Fruit fly (Drosophila melanogaster): ENCODE data around the gene His4r.

Gene His4r

dm6 chr3R:14656760-14657604 is 31.4 kb downstream of the His4r start, which contains the start of gene CG3505 (continued):
- TF ChIP-seq CG2889 (GFP tag; IDR thresholded peaks at IDR 0.05), result no peak
- TF ChIP-seq sob (GFP tag; IDR thresholded peaks at IDR 0.05), result peak; percentile 55
- TF ChIP-seq CG17186 (GFP tag; optimal IDR thresholded peaks at IDR 0.05), result peak; percentile 20
- TF ChIP-seq CG4617 (GFP tag; optimal IDR thresholded peaks at IDR 0.05; ENCODE audit: borderline replicate concordance), result no peak
- TF ChIP-seq CG10543 (GFP tag; optimal IDR thresholded peaks at IDR 0.05), result peak; percentile 72
- TF ChIP-seq lilli (GFP tag; optimal IDR thresholded peaks at IDR 0.05), result peak; percentile 56
- peak; percentile 50 for TF ChIP-seq grau (tag; optimal IDR thresholded peaks at IDR 0.05)
- no peak for TF ChIP-seq CG6765 (GFP tag; optimal IDR thresholded peaks at IDR 0.05)
- peak; percentile 38; the same call in 1 of the 2 replicates for TF ChIP-seq hbn (GFP tag; IDR thresholded peaks at IDR 0.05; ENCODE audit: partially characterized antibody)
- no peak for TF ChIP-seq CG7271 (tag; optimal IDR thresholded peaks at IDR 0.05)
- peak; percentile 38 for TF ChIP-seq NC2β (GFP tag; optimal IDR thresholded peaks at IDR 0.05)
- TF ChIP-seq CG10267 (tag; optimal IDR thresholded peaks at IDR 0.05), result peak; percentile 23
- peak; percentile 46 for TF ChIP-seq Dek (tag; optimal IDR thresholded peaks at IDR 0.05)
- TF ChIP-seq CG11695 (GFP tag; IDR thresholded peaks at IDR 0.05), result peak; percentile 22; the same call in 1 of the 3 replicates
- no peak for TF ChIP-seq btn (GFP tag; optimal IDR thresholded peaks at IDR 0.05)
- peak; percentile 74 for TF ChIP-seq CG13296 (GFP tag; optimal IDR thresholded peaks at IDR 0.05)
- peak; percentile 3 for TF ChIP-seq ATbp (GFP tag; optimal IDR thresholded peaks at IDR 0.05)
- peak; percentile 57 for TF ChIP-seq CG7987 (GFP tag; optimal IDR thresholded peaks at IDR 0.05)
- TF ChIP-seq dpn (GFP tag; optimal IDR thresholded peaks at IDR 0.05), result peak in 1 of 2 experiments; percentile 40
- TF ChIP-seq Bgb (GFP tag; IDR thresholded peaks at IDR 0.05; ENCODE audit: partially characterized antibody), result peak; percentile 38
- TF ChIP-seq CG7556 (GFP tag; optimal IDR thresholded peaks at IDR 0.05), result peak; percentile 39
- no peak for TF ChIP-seq Dll (GFP tag; IDR thresholded peaks at IDR 0.05; ENCODE audit: partially characterized antibody)
- peak; percentile 83 for TF ChIP-seq Ets97D (GFP tag; optimal IDR thresholded peaks at IDR 0.05)
- TF ChIP-seq Ssrp (tag; optimal IDR thresholded peaks at IDR 0.05), result peak; percentile 19
- TF ChIP-seq Blimp-1 (GFP tag; optimal IDR thresholded peaks at IDR 0.05), result peak; percentile 7
- TF ChIP-seq Antp (GFP tag; optimal IDR thresholded peaks at IDR 0.05), result peak; percentile 5
- TF ChIP-seq CG14710 (tag; optimal IDR thresholded peaks at IDR 0.05), result peak; percentile 60
- TF ChIP-seq CG13123 (GFP tag; optimal IDR thresholded peaks at IDR 0.05), result no peak
- TF ChIP-seq CG18599 (GFP tag; optimal IDR thresholded peaks at IDR 0.05), result peak; percentile 42
- TF ChIP-seq CG2116 (GFP tag; optimal IDR thresholded peaks at IDR 0.05), result peak; percentile 100
- peak; percentile 26 for TF ChIP-seq wek (GFP tag; optimal IDR thresholded peaks at IDR 0.05)
- TF ChIP-seq HmgZ (tag; optimal IDR thresholded peaks at IDR 0.05), result peak; percentile 56
- TF ChIP-seq Tbp (GFP tag; optimal IDR thresholded peaks at IDR 0.05), result no peak
- TF ChIP-seq CG4360 (GFP tag; IDR thresholded peaks at IDR 0.05), result peak; percentile 49; the same call in 1 of the 2 replicates
- TF ChIP-seq CrebB (tag; optimal IDR thresholded peaks at IDR 0.05), result peak; percentile 35
- TF ChIP-seq CG6791 (GFP tag; IDR thresholded peaks at IDR 0.05; ENCODE audit: partially characterized antibody), result 0 out of 3 replicates have a peak, but pooled peaks have one; percentile 38
- TF ChIP-seq ind (GFP tag; optimal IDR thresholded peaks at IDR 0.05), result peak; percentile 24
- TF ChIP-seq CG3281 (GFP tag; optimal IDR thresholded peaks at IDR 0.05), result peak; percentile 53
- peak; percentile 20 for TF ChIP-seq Bdp1 (GFP tag; optimal IDR thresholded peaks at IDR 0.05)
- peak; percentile 45; the same call in 1 of the 3 replicates for TF ChIP-seq zfh1 (GFP tag; IDR thresholded peaks at IDR 0.05)
- TF ChIP-seq Trl (optimal IDR thresholded peaks at IDR 0.05), result peak in 1 of 2 experiments; percentile 6
- no peak for TF ChIP-seq Trl (GFP tag; optimal IDR thresholded peaks at IDR 0.05)
- TF ChIP-seq fd3F (GFP tag; optimal IDR thresholded peaks at IDR 0.05), result peak; percentile 12
- TF ChIP-seq crc (GFP tag; optimal IDR thresholded peaks at IDR 0.05), result no peak
- no peak for TF ChIP-seq Elba2 (GFP tag; optimal IDR thresholded peaks at IDR 0.05)
- no peak; the same call in 1 of the 2 replicates for TF ChIP-seq Atf6 (GFP tag; IDR thresholded peaks at IDR 0.05)
- no peak for TF ChIP-seq CG31388 (GFP tag; optimal IDR thresholded peaks at IDR 0.05)
- peak; percentile 50 for TF ChIP-seq Hmr (GFP tag; optimal IDR thresholded peaks at IDR 0.05)
